Worm (Caenorhabditis elegans) whole organism, L2 larva: ENCODE results near the gene nhr-3.
"Not testable (repeated sequence)": the region's sequence is repeated elsewhere in the genome, so short reads cannot be mapped to it uniquely, and the experiment has no call there.

Experiments
- C34F6.9 ChIP-seq: fragments of 150-350 bp; optimal IDR thresholded peaks from 2 replicates; lab custom pipeline; 2014; ENCODE audit warnings: missing biosample characterization, missing genetic modification characterization
- R02D3.7 ChIP-seq: fragments of 150-350 bp; optimal IDR thresholded peaks from 2 replicates; lab custom pipeline; 2014; ENCODE audit warnings: missing biosample characterization, missing genetic modification characterization
- Y55F3AM.14 ChIP-seq: fragments of 200-800 bp; sonication (Bioruptor generic); optimal IDR thresholded peaks from 2 replicates; lab custom pipeline; 2018; ENCODE audit warnings: mild to moderate bottlenecking, missing genetic modification characterization, missing compliant biosample characterization
- ZK546.5 ChIP-seq: sonication (generic microtip); optimal IDR thresholded peaks from 2 replicates; lab custom pipeline; 2017; ENCODE audit warnings: missing biosample characterization, missing genetic modification characterization
- aly-2 ChIP-seq: fragments of 150-350 bp; optimal IDR thresholded peaks from 2 replicates; lab custom pipeline; 2014; ENCODE audit warnings: missing biosample characterization, missing genetic modification characterization
- ama-1 ChIP-seq: fragments of 150-350 bp; optimal IDR thresholded peaks from 2 replicates; lab custom pipeline; 2018; ENCODE audit warnings: inconsistent platforms
- blmp-1 ChIP-seq: sonication (generic microtip); optimal IDR thresholded peaks from 2 replicates; lab custom pipeline; 2017; ENCODE audit warnings: missing genetic modification characterization, mild to moderate bottlenecking, missing compliant biosample characterization, antibody characterized with exemption, moderate library complexity; ENCODE audit not compliant: insufficient read depth
- ceh-16 ChIP-seq: fragments of 150-350 bp; optimal IDR thresholded peaks from 2 replicates; lab custom pipeline; 2014; ENCODE audit warnings: missing biosample characterization, missing genetic modification characterization
- ceh-82 ChIP-seq: fragments of 150-350 bp; optimal IDR thresholded peaks from 2 replicates; lab custom pipeline; 2014; ENCODE audit warnings: missing biosample characterization, missing genetic modification characterization
- egl-27 ChIP-seq: sonication (generic microtip); optimal IDR thresholded peaks from 3 replicates; lab custom pipeline; 2017; ENCODE audit warnings: missing biosample characterization, missing genetic modification reagents, missing genetic modification characterization
- elt-1 ChIP-seq: fragments of 150-350 bp; optimal IDR thresholded peaks from 2 replicates; lab custom pipeline; 2014; ENCODE audit warnings: missing biosample characterization, missing genetic modification characterization
- lin-13 ChIP-seq: fragments of 150-350 bp; optimal IDR thresholded peaks from 2 replicates; lab custom pipeline; 2014; ENCODE audit warnings: missing biosample characterization, missing genetic modification reagents, missing genetic modification characterization
- lin-39 ChIP-seq: fragments of 150-350 bp; optimal IDR thresholded peaks from 2 replicates; lab custom pipeline; 2014; ENCODE audit warnings: missing biosample characterization, missing genetic modification reagents, missing genetic modification characterization
- lsy-2 ChIP-seq, 2 experiments: fragments of 150-350 bp in 1 of 2; sonication (generic microtip) in 1 of 2; optimal IDR thresholded peaks; 2 replicates each; lab custom pipeline; 2014 to 2017; ENCODE audit warnings: missing biosample characterization in 2 of 2, missing genetic modification characterization in 2 of 2
- mab-5 ChIP-seq: fragments of 150-350 bp; optimal IDR thresholded peaks from 2 replicates; lab custom pipeline; 2014; ENCODE audit warnings: missing biosample characterization, missing genetic modification characterization
- mbf-1 ChIP-seq: sonication (generic microtip); optimal IDR thresholded peaks from 2 replicates; lab custom pipeline; 2017; ENCODE audit warnings: missing biosample characterization, missing genetic modification characterization
- nhr-11 ChIP-seq: fragments of 150-350 bp; optimal IDR thresholded peaks from 2 replicates; lab custom pipeline; 2014; ENCODE audit warnings: missing biosample characterization, missing genetic modification characterization
- nhr-129 ChIP-seq: fragments of 150-350 bp; optimal IDR thresholded peaks from 2 replicates; lab custom pipeline; 2014; ENCODE audit warnings: missing biosample characterization, missing genetic modification characterization
- nhr-21 ChIP-seq: fragments of 150-350 bp; optimal IDR thresholded peaks from 2 replicates; lab custom pipeline; 2014; ENCODE audit warnings: missing biosample characterization, missing genetic modification characterization
- nhr-23 ChIP-seq: fragments of 150-350 bp; optimal IDR thresholded peaks from 2 replicates; lab custom pipeline; 2014; ENCODE audit warnings: missing biosample characterization, missing genetic modification reagents, missing genetic modification characterization
- nhr-237 ChIP-seq: fragments of 150-350 bp; optimal IDR thresholded peaks from 2 replicates; lab custom pipeline; 2014; ENCODE audit warnings: missing biosample characterization, missing genetic modification characterization
- nhr-6 ChIP-seq: fragments of 150-350 bp; optimal IDR thresholded peaks from 2 replicates; lab custom pipeline; 2014; ENCODE audit warnings: missing biosample characterization, missing genetic modification characterization
- sem-4 ChIP-seq: fragments of 150-350 bp; optimal IDR thresholded peaks from 2 replicates; lab custom pipeline; 2014; ENCODE audit warnings: missing biosample characterization, missing genetic modification reagents, missing genetic modification characterization
- skn-1 ChIP-seq: sonication (generic microtip); optimal IDR thresholded peaks from 2 replicates; lab custom pipeline; 2017; ENCODE audit warnings: missing biosample characterization, missing genetic modification characterization
- sma-3 ChIP-seq: sonication (generic microtip); optimal IDR thresholded peaks from 2 replicates; lab custom pipeline; 2016; ENCODE audit warnings: missing genetic modification reagents, missing genetic modification characterization, missing compliant biosample characterization
- sma-9 ChIP-seq, 2 experiments: fragments of 150-350 bp in 1 of 2; sonication (generic microtip) in 1 of 2; optimal IDR thresholded peaks; 2 replicates each; lab custom pipeline; 2014 to 2016; ENCODE audit warnings: missing genetic modification characterization in 2 of 2, mild to moderate bottlenecking in 1 of 2, missing biosample characterization in 1 of 2, missing compliant biosample characterization in 1 of 2, missing genetic modification reagents in 1 of 2, moderate library complexity in 1 of 2
- snpc-4 ChIP-seq: fragments of 150-350 bp; optimal IDR thresholded peaks from 2 replicates; lab custom pipeline; 2014; ENCODE audit warnings: missing biosample characterization, missing genetic modification characterization
- unc-55 ChIP-seq: fragments of 150-350 bp; sonication (generic microtip); optimal IDR thresholded peaks from 3 replicates; lab custom pipeline; 2014; ENCODE audit warnings: missing biosample characterization, missing genetic modification reagents, missing genetic modification characterization
- zag-1 ChIP-seq: fragments of 150-350 bp; optimal IDR thresholded peaks from 2 replicates; lab custom pipeline; 2014; ENCODE audit warnings: missing biosample characterization, missing genetic modification characterization
- ztf-1 ChIP-seq: fragments of 200-800 bp; sonication (Bioruptor generic); conservative IDR thresholded peaks from 2 replicates; pipeline ENCODE4 v1.3.6; 2022; ENCODE audit warnings: missing genetic modification characterization, missing compliant biosample characterization
- ztf-11 ChIP-seq: sonication (generic microtip); optimal IDR thresholded peaks from 2 replicates; lab custom pipeline; 2017; ENCODE audit warnings: missing biosample characterization, missing genetic modification characterization
- ztf-4 ChIP-seq: fragments of 150-350 bp; optimal IDR thresholded peaks from 2 replicates; lab custom pipeline; 2014; ENCODE audit warnings: missing biosample characterization, missing genetic modification characterization

The nhr-3 gene

ce11 chrX:14516560-14516959, 41.7 kb upstream of the nhr-3 start, which contains the start of gene D1025.10:
TSS of gene D1025.10 (plus strand) at chrX:14516860.
- TF ChIP-seq ztf-11 (tag; lab: Kevin White, UChicago): no peak
- no peak for TF ChIP-seq nhr-21 (tag; lab: Kevin White, UChicago)
- TF ChIP-seq elt-1 (tag; lab: Kevin White, UChicago): no peak
- no peak for TF ChIP-seq lin-13 (GFP tag; lab: Kevin White, UChicago)
- TF ChIP-seq nhr-23: no peak
- no peak for TF ChIP-seq sem-4 (tag; lab: Kevin White, UChicago)
- TF ChIP-seq ceh-16 (tag; lab: Kevin White, UChicago): no peak
- TF ChIP-seq C34F6.9: no peak
- no peak for TF ChIP-seq unc-55
- no peak for TF ChIP-seq Y55F3AM.14
- TF ChIP-seq nhr-237: no peak
- TF ChIP-seq ceh-82: no peak

ce11 chrX:14517842-14518241, 40.5 kb upstream of the nhr-3 start:
- TF ChIP-seq snpc-4 (tag; lab: Kevin White, UChicago): peak; percentile 45
- TF ChIP-seq zag-1: no peak

ce11 chrX:14520463-14520862, 37.8 kb upstream of the nhr-3 start, which contains the start of gene D1025.1:
TSS of gene D1025.1 (plus strand) at chrX:14520763.
- no peak for TF ChIP-seq ztf-1 (GFP tag; lab: Robert Waterston, UW)
- TF ChIP-seq zag-1: no peak
- TF ChIP-seq lin-39 (tag; lab: Kevin White, UChicago): no peak
- no peak for TF ChIP-seq mab-5
- TF ChIP-seq blmp-1 (tag; lab: Kevin White, UChicago): no peak
- TF ChIP-seq mbf-1 (tag; lab: Kevin White, UChicago): no peak
- no peak for TF ChIP-seq nhr-6 (tag; lab: Kevin White, UChicago)
- TF ChIP-seq nhr-237: no peak
- TF ChIP-seq ama-1 (lab: Kevin White, UChicago): no peak
- no peak for TF ChIP-seq Y55F3AM.14
- TF ChIP-seq sem-4 (tag; lab: Kevin White, UChicago): no peak
- no peak for TF ChIP-seq skn-1 (tag; lab: Kevin White, UChicago)
- no peak for TF ChIP-seq elt-1 (tag; lab: Kevin White, UChicago)
- no peak for TF ChIP-seq sma-9 (GFP tag; optimal IDR thresholded peaks at IDR 0.05; lab: Kevin White, UChicago)
- no peak for TF ChIP-seq sma-9 (tag; optimal IDR thresholded peaks at IDR 0.05; lab: Kevin White, UChicago)
- no peak for TF ChIP-seq lsy-2 (tag; optimal IDR thresholded peaks at IDR 0.05; lab: Kevin White, UChicago)
- no peak for TF ChIP-seq nhr-129 (tag; lab: Kevin White, UChicago)
- no peak for TF ChIP-seq ZK546.5 (tag; lab: Kevin White, UChicago)
- TF ChIP-seq ceh-16 (tag; lab: Kevin White, UChicago): no peak
- TF ChIP-seq nhr-11: no peak
- no peak for TF ChIP-seq R02D3.7 (tag; lab: Kevin White, UChicago)

- TF ChIP-seq aly-2 (tag; lab: Kevin White, UChicago): no peak
- TF ChIP-seq sma-3 (GFP tag; lab: Kevin White, UChicago): no peak
- TF ChIP-seq nhr-11: no peak
- no peak for TF ChIP-seq ceh-82
- no peak for TF ChIP-seq egl-27 (tag; lab: Kevin White, UChicago)
Measured at ce11 chrX:14523275-14523674, 35.0 kb upstream of the nhr-3 start, which contains the start of gene nspc-16. TSS of gene nspc-16 (plus strand) at chrX:14523575.

DNA sequence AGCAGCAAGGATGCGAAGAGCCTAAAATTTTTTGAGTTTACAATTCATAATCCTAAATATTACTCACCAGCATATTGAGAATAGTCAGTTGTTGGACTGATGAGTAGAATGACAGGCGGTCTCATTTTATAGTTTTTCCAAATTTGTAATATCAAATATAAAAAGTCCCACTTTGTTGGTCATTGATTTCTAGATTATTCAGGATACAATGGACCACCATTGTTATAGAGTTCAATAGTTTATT, 33.3 kb upstream of the nhr-3 start, which contains the start of gene nspc-17:
Gene nspc-17, minus strand, starts transcription at position 101 of the 244 bp plus-strand sequence.
- TF ChIP-seq ztf-4, sem-4, skn-1 (tag; lab: Kevin White, UChicago): not testable (repeated sequence)
- TF ChIP-seq, all 48 proteins: peak for 0; not testable (repeated sequence) for 48
